ENCODE assay signal across 1 fruit fly cellular context in the genomic region with DNA sequence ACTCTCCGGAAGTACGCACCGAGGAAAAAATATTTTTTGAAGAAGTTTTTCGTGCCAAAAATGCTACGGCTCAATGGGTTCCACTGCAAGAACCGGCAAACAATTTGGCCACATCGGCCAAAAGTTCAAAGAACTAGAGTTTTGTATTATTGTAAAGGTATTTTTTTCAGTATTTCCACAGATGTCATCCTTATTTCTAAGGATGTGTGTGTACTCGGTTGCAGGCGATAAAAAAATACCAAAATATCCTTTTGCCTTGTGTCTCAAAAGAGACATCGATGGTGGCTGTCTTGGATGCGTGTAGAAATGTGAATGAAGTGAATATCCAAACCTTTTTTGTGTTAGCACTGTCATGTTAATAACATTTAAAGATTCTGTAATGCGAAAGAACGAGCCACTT.
TF ChIP-seq lines count a peak whose summit lies in the region.

No protein-coding gene starts in this region.

TF ChIP-seq in whole organism, embryonic, 481 proteins besides CTCF, POLR2A, EP300 and RAD21 (continued from another document):
- TF ChIP-seq CG4282 (GFP tag; optimal IDR thresholded peaks at IDR 0.05; lab: Kevin White, UChicago), result no peak
- no peak for TF ChIP-seq unpg (GFP tag; optimal IDR thresholded peaks at IDR 0.05; lab: Kevin White, UChicago)
- no peak for TF ChIP-seq zen2 (GFP tag; IDR thresholded peaks at IDR 0.05; lab: Robert Waterston, UW; ENCODE audit: partially characterized antibody)
- TF ChIP-seq CG34224 (GFP tag; IDR thresholded peaks at IDR 0.05; lab: Robert Waterston, UW; ENCODE audit: partially characterized antibody), result peak; percentile 21; the same call in 1 of the 3 replicates
- TF ChIP-seq pita (GFP tag; optimal IDR thresholded peaks at IDR 0.05; lab: Kevin White, UChicago), result peak; percentile 70
- TF ChIP-seq Hey (tag; optimal IDR thresholded peaks at IDR 0.05; lab: Kevin White, UChicago), result no peak
- no peak for TF ChIP-seq dimm (GFP tag; IDR thresholded peaks at IDR 0.05; lab: Robert Waterston, UW)
- no peak for TF ChIP-seq Taf1 (GFP tag; IDR thresholded peaks at IDR 0.05; lab: Robert Waterston, UW)
- peak; percentile 63 for TF ChIP-seq Dp (GFP tag; optimal IDR thresholded peaks at IDR 0.05; lab: Kevin White, UChicago)
- no peak for TF ChIP-seq ftz-f1 (GFP tag; optimal IDR thresholded peaks at IDR 0.05; lab: Kevin White, UChicago)
- TF ChIP-seq CG18476 (GFP tag; optimal IDR thresholded peaks at IDR 0.05; lab: Kevin White, UChicago), result no peak
- TF ChIP-seq Ets97D (GFP tag; optimal IDR thresholded peaks at IDR 0.05; lab: Kevin White, UChicago), result peak; percentile 36
- no peak for TF ChIP-seq CG7839 (tag; optimal IDR thresholded peaks at IDR 0.05; lab: Kevin White, UChicago)
- no peak for TF ChIP-seq CG3065 (GFP tag; optimal IDR thresholded peaks at IDR 0.05; lab: Kevin White, UChicago)
- TF ChIP-seq CG1603 (tag; optimal IDR thresholded peaks at IDR 0.05; lab: Kevin White, UChicago), result peak; percentile 29
- TF ChIP-seq Dll (GFP tag; IDR thresholded peaks at IDR 0.05; lab: Robert Waterston, UW; ENCODE audit: partially characterized antibody), result peak; percentile 30; the same call in 1 of the 4 replicates
- no peak for TF ChIP-seq CG8359 (GFP tag; optimal IDR thresholded peaks at IDR 0.05; lab: Kevin White, UChicago; ENCODE audit: borderline replicate concordance)
- no peak for TF ChIP-seq CG17361 (GFP tag; IDR thresholded peaks at IDR 0.05; lab: Robert Waterston, UW)
- no peak for TF ChIP-seq Deaf1 (tag; optimal IDR thresholded peaks at IDR 0.05; lab: Kevin White, UChicago)
- TF ChIP-seq CG10543 (GFP tag; optimal IDR thresholded peaks at IDR 0.05; lab: Kevin White, UChicago), result no peak
- TF ChIP-seq lola (GFP tag; optimal IDR thresholded peaks at IDR 0.05; lab: Kevin White, UChicago), result no peak
- peak; percentile 43 for TF ChIP-seq amos (GFP tag; IDR thresholded peaks at IDR 0.05; lab: Robert Waterston, UW; ENCODE audit: partially characterized antibody)
- TF ChIP-seq Camta (GFP tag; optimal IDR thresholded peaks at IDR 0.05; lab: Kevin White, UChicago), result no peak
- TF ChIP-seq trh (GFP tag; optimal IDR thresholded peaks at IDR 0.05; lab: Kevin White, UChicago), result no peak
- peak; percentile 57 for TF ChIP-seq pzg (GFP tag; optimal IDR thresholded peaks at IDR 0.05; lab: Kevin White, UChicago)
- no peak for TF ChIP-seq H2.0 (GFP tag; IDR thresholded peaks at IDR 0.05; lab: Robert Waterston, UW)
- TF ChIP-seq CG1647 (GFP tag; optimal IDR thresholded peaks at IDR 0.05; lab: Kevin White, UChicago), result no peak
- no peak for TF ChIP-seq CG32767 (GFP tag; IDR thresholded peaks at IDR 0.05; lab: Robert Waterston, UW)
- TF ChIP-seq stwl (tag; optimal IDR thresholded peaks at IDR 0.05; lab: Kevin White, UChicago), result peak; percentile 97
- no peak for TF ChIP-seq btn (GFP tag; optimal IDR thresholded peaks at IDR 0.05; lab: Kevin White, UChicago)
- no peak for TF ChIP-seq hb (GFP tag; IDR thresholded peaks at IDR 0.05; lab: Robert Waterston, UW; ENCODE audit: partially characterized antibody)
- no peak for TF ChIP-seq cad (GFP tag; optimal IDR thresholded peaks at IDR 0.05; lab: Kevin White, UChicago)
- no peak for TF ChIP-seq CG9817 (tag; optimal IDR thresholded peaks at IDR 0.05; lab: Kevin White, UChicago)
- peak; percentile 49 for TF ChIP-seq BEAF-32 (GFP tag; optimal IDR thresholded peaks at IDR 0.05; lab: Kevin White, UChicago)
- peak; percentile 57 for TF ChIP-seq gfzf (GFP tag; optimal IDR thresholded peaks at IDR 0.05; lab: Kevin White, UChicago)
- peak; percentile 62 for TF ChIP-seq Sry-δ (GFP tag; optimal IDR thresholded peaks at IDR 0.05; lab: Kevin White, UChicago)
- no peak for TF ChIP-seq ranshi (GFP tag; IDR thresholded peaks at IDR 0.05; lab: Robert Waterston, UW)
- no peak for TF ChIP-seq Fer1 (GFP tag; optimal IDR thresholded peaks at IDR 0.05; lab: Kevin White, UChicago)
- peak; percentile 43 for TF ChIP-seq HmgD (GFP tag; optimal IDR thresholded peaks at IDR 0.05; lab: Kevin White, UChicago)
- peak; percentile 1 for TF ChIP-seq nerfin-1 (tag; optimal IDR thresholded peaks at IDR 0.05; lab: Kevin White, UChicago)
- peak; percentile 19; the same call in 1 of the 2 replicates for TF ChIP-seq CG13287 (GFP tag; IDR thresholded peaks at IDR 0.05; lab: Robert Waterston, UW; ENCODE audit: partially characterized antibody)
- no peak for TF ChIP-seq Mrtf (GFP tag; IDR thresholded peaks at IDR 0.05; lab: Robert Waterston, UW)
- no peak for TF ChIP-seq z (GFP tag; IDR thresholded peaks at IDR 0.05; lab: Robert Waterston, UW)
- 0 out of 3 replicates have a peak, but pooled peaks have one; percentile 45 for TF ChIP-seq CG6791 (GFP tag; IDR thresholded peaks at IDR 0.05; lab: Robert Waterston, UW; ENCODE audit: partially characterized antibody)
- TF ChIP-seq CG14441 (GFP tag; IDR thresholded peaks at IDR 0.05; lab: Robert Waterston, UW), result no peak
- no peak for TF ChIP-seq mld (GFP tag; IDR thresholded peaks at IDR 0.05; lab: Robert Waterston, UW; ENCODE audit: partially characterized antibody)
- no peak for TF ChIP-seq sob (GFP tag; IDR thresholded peaks at IDR 0.05; lab: Robert Waterston, UW)
